Fruit fly (Drosophila melanogaster): Measurements from ENCODE around the gene meng.

Gene meng

DNA sequence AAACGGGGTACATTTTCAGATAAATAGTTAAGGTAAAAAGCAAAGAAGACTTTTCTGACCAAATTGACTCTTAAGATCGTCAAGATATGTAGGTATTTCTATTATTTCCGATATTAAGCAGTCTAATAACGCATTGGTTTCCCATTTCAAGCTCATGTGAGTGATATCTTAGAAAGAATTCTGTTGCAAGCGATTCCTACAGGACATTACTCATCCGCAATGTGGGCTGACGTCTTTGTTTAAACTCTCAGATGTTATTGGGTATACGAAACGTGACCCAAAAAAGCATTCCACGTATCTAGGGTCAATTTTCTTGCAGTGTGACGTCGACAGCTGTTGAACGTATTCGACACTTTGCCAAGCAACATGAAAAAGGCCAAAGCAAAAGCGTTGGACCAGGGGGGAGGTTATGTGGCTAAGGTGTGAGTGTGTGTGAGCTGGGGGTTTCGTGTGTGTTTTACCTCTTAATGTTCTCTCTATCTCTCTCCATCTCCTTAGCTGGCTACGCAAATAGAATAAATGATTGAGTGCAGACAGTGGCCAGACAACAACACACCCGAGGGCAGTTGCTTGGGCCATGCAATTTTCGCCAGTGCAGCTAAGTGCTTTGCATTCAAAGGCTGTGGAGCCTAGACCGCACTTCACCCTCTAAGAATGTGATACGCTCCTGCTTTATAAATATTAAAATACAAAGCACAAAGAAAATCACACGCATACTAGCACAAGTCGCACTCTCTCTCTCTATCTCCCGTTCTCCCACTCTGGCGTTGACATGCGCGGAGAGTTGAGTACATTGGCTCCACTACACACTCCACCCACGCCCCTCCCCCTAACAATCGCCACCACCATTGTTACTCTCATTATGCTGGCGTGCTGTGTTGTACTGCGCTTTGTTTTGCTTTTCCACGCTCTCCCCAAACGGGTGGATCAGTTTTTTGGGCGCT lies 45.0 kb downstream of the meng start (continued):
- peak; percentile 67 for TF ChIP-seq stc (GFP tag; IDR thresholded peaks at IDR 0.05)
- TF ChIP-seq lilli (GFP tag; optimal IDR thresholded peaks at IDR 0.05): peak; percentile 95
- TF ChIP-seq CG13624 (GFP tag; optimal IDR thresholded peaks at IDR 0.05): peak; percentile 97
- no peak for TF ChIP-seq usp (GFP tag; optimal IDR thresholded peaks at IDR 0.05)
- peak; percentile 90 for TF ChIP-seq ATbp (GFP tag; optimal IDR thresholded peaks at IDR 0.05)
- TF ChIP-seq D (optimal IDR thresholded peaks at IDR 0.05): no peak
- peak; percentile 97 for TF ChIP-seq D (GFP tag; optimal IDR thresholded peaks at IDR 0.05)
- TF ChIP-seq nerfin-2 (GFP tag; IDR thresholded peaks at IDR 0.05; ENCODE audit: partially characterized antibody): no peak
- peak; percentile 96 for TF ChIP-seq phol (tag; optimal IDR thresholded peaks at IDR 0.05)
- peak; percentile 91 for TF ChIP-seq CG3163 (GFP tag; optimal IDR thresholded peaks at IDR 0.05)
- peak; percentile 47; the same call in 1 of the 3 replicates for TF ChIP-seq HLH4C (GFP tag; IDR thresholded peaks at IDR 0.05; ENCODE audit: partially characterized antibody)
- peak; percentile 95 to 96 for TF ChIP-seq Hr51 (GFP tag; optimal IDR thresholded peaks at IDR 0.05)
- TF ChIP-seq Ravus (GFP tag; IDR thresholded peaks at IDR 0.05): peak; percentile 65
- TF ChIP-seq zfh2 (GFP tag; optimal IDR thresholded peaks at IDR 0.05): peak; percentile 97
- TF ChIP-seq CG12219 (GFP tag; optimal IDR thresholded peaks at IDR 0.05): peak; percentile 91
- TF ChIP-seq CG6791 (GFP tag; IDR thresholded peaks at IDR 0.05; ENCODE audit: partially characterized antibody): peak; percentile 45; the same call in 1 of the 3 replicates
- TF ChIP-seq Eip74EF (GFP tag; optimal IDR thresholded peaks at IDR 0.05): peak in 1 of 2 experiments; percentile 96
- peak; percentile 95 for TF ChIP-seq NfI (GFP tag; optimal IDR thresholded peaks at IDR 0.05)
- peak; percentile 70 for TF ChIP-seq CG5953 (GFP tag; IDR thresholded peaks at IDR 0.05)
- peak; percentile 95 for TF ChIP-seq CG4328 (GFP tag; optimal IDR thresholded peaks at IDR 0.05)
- peak; percentile 56 for TF ChIP-seq Nf-YA (GFP tag; IDR thresholded peaks at IDR 0.05)
- TF ChIP-seq PHDP (tag; optimal IDR thresholded peaks at IDR 0.05): peak; percentile 93
- TF ChIP-seq Mad (GFP tag; optimal IDR thresholded peaks at IDR 0.05): peak; percentile 92
- TF ChIP-seq CG17385 (GFP tag; optimal IDR thresholded peaks at IDR 0.05): peak; percentile 91
- peak; percentile 87 for TF ChIP-seq CG14014 (GFP tag; IDR thresholded peaks at IDR 0.05)
- peak; percentile 67 for TF ChIP-seq ap (GFP tag; IDR thresholded peaks at IDR 0.05)
- TF ChIP-seq Blimp-1 (GFP tag; optimal IDR thresholded peaks at IDR 0.05): peak; percentile 89
- TF ChIP-seq CG12659 (GFP tag; optimal IDR thresholded peaks at IDR 0.05): peak; percentile 98
- TF ChIP-seq Tbp (GFP tag; optimal IDR thresholded peaks at IDR 0.05): no peak
- peak; percentile 38 to 75 for TF ChIP-seq crp (GFP tag; optimal IDR thresholded peaks at IDR 0.05)
- TF ChIP-seq Hr39 (optimal IDR thresholded peaks at IDR 0.05): no peak
- no peak for TF ChIP-seq vnd (GFP tag; IDR thresholded peaks at IDR 0.05; ENCODE audit: partially characterized antibody)
- TF ChIP-seq pho (GFP tag; optimal IDR thresholded peaks at IDR 0.05): peak; percentile 97
- TF ChIP-seq lbe (GFP tag; optimal IDR thresholded peaks at IDR 0.05): peak; percentile 82
- no peak for TF ChIP-seq CG1832 (GFP tag; optimal IDR thresholded peaks at IDR 0.05)
- peak; percentile 80 for TF ChIP-seq salm (tag; optimal IDR thresholded peaks at IDR 0.05)
- TF ChIP-seq Lim3 (GFP tag; IDR thresholded peaks at IDR 0.05): peak; percentile 69; the same call in 1 of the 2 replicates
- peak; percentile 97 for TF ChIP-seq CG7786 (GFP tag; optimal IDR thresholded peaks at IDR 0.05)
- TF ChIP-seq CG6272 (GFP tag; IDR thresholded peaks at IDR 0.05): peak; percentile 68
- peak; percentile 35; the same call in 2 of the 3 replicates for TF ChIP-seq sr (GFP tag; IDR thresholded peaks at IDR 0.05)
- TF ChIP-seq ems (GFP tag; optimal IDR thresholded peaks at IDR 0.05): peak; percentile 94
- TF ChIP-seq Bgb (GFP tag; IDR thresholded peaks at IDR 0.05; ENCODE audit: partially characterized antibody): peak; percentile 76
- TF ChIP-seq CG1024 (GFP tag; IDR thresholded peaks at IDR 0.05): peak; percentile 59
- TF ChIP-seq btn (GFP tag; optimal IDR thresholded peaks at IDR 0.05): peak; percentile 87
- TF ChIP-seq CG4360 (GFP tag; IDR thresholded peaks at IDR 0.05): peak; percentile 41; the same call in 1 of the 2 replicates
- TF ChIP-seq Dfd (GFP tag; optimal IDR thresholded peaks at IDR 0.05): peak in 1 of 2 experiments; percentile 11
- TF ChIP-seq vvl (GFP tag; IDR thresholded peaks at IDR 0.05): peak; percentile 93
- TF ChIP-seq CG6854 (GFP tag; optimal IDR thresholded peaks at IDR 0.05): peak; percentile 95
